Worm (Caenorhabditis elegans): ENCODE data around the gene trap-2.

DNA sequence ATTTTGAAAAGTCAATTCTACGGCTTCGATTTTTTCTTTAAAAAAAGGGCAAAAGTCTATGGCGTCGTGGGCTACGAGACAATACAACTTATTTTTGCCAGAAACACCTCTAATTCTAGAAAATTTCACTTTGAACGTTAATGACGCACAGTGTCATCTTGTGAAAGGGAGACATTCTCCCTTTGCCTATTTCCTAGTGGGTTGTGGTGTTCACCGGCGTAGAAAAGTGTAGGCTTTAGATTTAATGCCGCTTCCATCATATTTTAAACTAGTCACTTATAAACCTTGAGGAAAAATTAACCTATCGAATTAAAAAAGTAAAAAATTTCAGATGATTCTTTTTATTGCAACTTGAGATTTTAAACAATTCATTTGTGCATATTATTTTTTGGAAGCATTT, 17.5 kb upstream of the trap-2 start:
- no peak for TF ChIP-seq nhr-76 (tag; optimal IDR thresholded peaks at IDR 0.05)
- TF ChIP-seq unc-62 (GFP tag; optimal IDR thresholded peaks at IDR 0.05), result no peak
- TF ChIP-seq lsy-2 (tag; optimal IDR thresholded peaks at IDR 0.05), result no peak
- no peak for TF ChIP-seq elt-3 (tag; optimal IDR thresholded peaks at IDR 0.05)
- TF ChIP-seq nhr-237 (tag; optimal IDR thresholded peaks at IDR 0.05), result no peak
- no peak for TF ChIP-seq blmp-1 (tag; optimal IDR thresholded peaks at IDR 0.05)
- TF ChIP-seq unc-39 (tag; optimal IDR thresholded peaks at IDR 0.05), result no peak
- no peak for TF ChIP-seq snpc-4 (tag; optimal IDR thresholded peaks at IDR 0.05)
